Fruit fly (Drosophila melanogaster) whole organism, embryonic: Measurements from ENCODE around the gene Fum1.
A peak's percentile ranks its signal among the peaks of the same experiment; 100 is the strongest.

ENCODE experiments used
- Antp ChIP-seq: fragments of 200-800 bp; sonication (Bioruptor generic); optimal IDR thresholded peaks from 3 replicates; lab custom pipeline; 2016; ENCODE audit warnings: missing biosample characterization, missing genetic modification characterization
- Blimp-1 ChIP-seq: fragments of 200-800 bp; sonication (Bioruptor generic); optimal IDR thresholded peaks from 3 replicates; lab custom pipeline; 2018; ENCODE audit warnings: missing biosample characterization, missing genetic modification characterization, mild to moderate bottlenecking, moderate library complexity, missing genetic modification reagents
- CG10209 ChIP-seq: fragments of 200-800 bp; sonication (Bioruptor generic); optimal IDR thresholded peaks from 3 replicates; lab custom pipeline; 2017; ENCODE audit warnings: missing biosample characterization, mild to moderate bottlenecking, missing genetic modification characterization, missing genetic modification reagents
- CG11247 ChIP-seq: fragments of 200-800 bp; sonication (Bioruptor generic); IDR thresholded peaks from 2 replicates; pipeline ENCODE4 v1.3.6; 2022; ENCODE audit warnings: missing biosample characterization, missing genetic modification characterization
- CG12104 ChIP-seq: fragments of 200-800 bp; sonication (Bioruptor generic); optimal IDR thresholded peaks from 3 replicates; lab custom pipeline; 2016; ENCODE audit warnings: missing biosample characterization, missing genetic modification characterization
- CG13123 ChIP-seq: fragments of 200-800 bp; sonication (Bioruptor generic); optimal IDR thresholded peaks from 2 replicates; lab custom pipeline; 2016; ENCODE audit warnings: missing biosample characterization, missing genetic modification characterization
- CG13894 ChIP-seq: fragments of 200-800 bp; sonication (Bioruptor generic); optimal IDR thresholded peaks from 3 replicates; lab custom pipeline; 2018; ENCODE audit warnings: missing biosample characterization, mild to moderate bottlenecking, missing genetic modification characterization, moderate library complexity
- CG14014 ChIP-seq: fragments of 200-800 bp; sonication (Bioruptor generic); IDR thresholded peaks from 2 replicates; pipeline ENCODE4 v1.3.6; 2022; ENCODE audit warnings: missing biosample characterization, missing genetic modification characterization
- CG14441 ChIP-seq: fragments of 200-800 bp; sonication (Bioruptor generic); IDR thresholded peaks from 2 replicates; pipeline ENCODE4 v1.3.6; 2022; ENCODE audit warnings: missing biosample characterization, missing genetic modification characterization
- CG15011 ChIP-seq: fragments of 200-800 bp; sonication (Bioruptor generic); optimal IDR thresholded peaks from 3 replicates; lab custom pipeline; 2018; ENCODE audit warnings: missing biosample characterization, mild to moderate bottlenecking, missing genetic modification characterization
- CG15269 ChIP-seq: fragments of 200-800 bp; sonication (Bioruptor generic); optimal IDR thresholded peaks from 2 replicates; lab custom pipeline; 2018; ENCODE audit warnings: missing biosample characterization, mild to moderate bottlenecking, missing genetic modification characterization, moderate library complexity
- CG1603 ChIP-seq: fragments of 200-800 bp; sonication (Bioruptor generic); optimal IDR thresholded peaks from 2 replicates; lab custom pipeline; 2019; ENCODE audit warnings: missing biosample characterization, mild to moderate bottlenecking, missing genetic modification characterization, moderate library complexity
- CG16779 ChIP-seq: fragments of 200-800 bp; sonication (Bioruptor generic); IDR thresholded peaks from 2 replicates; pipeline ENCODE4 v1.3.6; 2022; ENCODE audit warnings: missing biosample characterization, missing genetic modification characterization
- CG16813 ChIP-seq: fragments of 200-800 bp; sonication (Bioruptor generic); IDR thresholded peaks from 3 replicates; pipeline ENCODE4 v1.3.6; 2022; ENCODE audit warnings: missing biosample characterization, missing genetic modification characterization; ENCODE audit not compliant: partially characterized antibody
- CG17829 ChIP-seq: fragments of 200-800 bp; optimal IDR thresholded peaks from 2 replicates; lab custom pipeline; 2019; ENCODE audit warnings: missing biosample characterization, mild to moderate bottlenecking, missing genetic modification characterization, moderate library complexity
- CG30020 ChIP-seq: fragments of 200-800 bp; optimal IDR thresholded peaks from 2 replicates; lab custom pipeline; 2019; ENCODE audit warnings: missing biosample characterization, mild to moderate bottlenecking, missing genetic modification characterization, moderate library complexity
- CG32767 ChIP-seq: fragments of 200-800 bp; sonication (Bioruptor generic); IDR thresholded peaks from 2 replicates; pipeline ENCODE4 v1.3.6; 2022; ENCODE audit warnings: missing biosample characterization, missing genetic modification characterization
- CG34224 ChIP-seq: fragments of 200-800 bp; sonication (Bioruptor generic); IDR thresholded peaks from 3 replicates; pipeline ENCODE4 v1.3.6; 2022; ENCODE audit warnings: missing biosample characterization, missing genetic modification characterization; ENCODE audit not compliant: partially characterized antibody
- CG4328 ChIP-seq: fragments of 200-800 bp; sonication (Bioruptor generic); optimal IDR thresholded peaks from 3 replicates; lab custom pipeline; 2017; ENCODE audit warnings: missing biosample characterization, missing genetic modification reagents, missing genetic modification characterization
- Chrac-16 ChIP-seq: fragments of 200-800 bp; sonication (Bioruptor generic); optimal IDR thresholded peaks from 3 replicates; lab custom pipeline; 2016; ENCODE audit warnings: missing biosample characterization, missing genetic modification characterization
- Dbx ChIP-seq: fragments of 200-800 bp; sonication (Bioruptor generic); IDR thresholded peaks from 3 replicates; pipeline ENCODE4 v1.3.6; 2022; ENCODE audit warnings: missing biosample characterization, missing genetic modification characterization
- Doc2 ChIP-seq: fragments of 200-800 bp; sonication (Bioruptor generic); IDR thresholded peaks from 2 replicates; pipeline ENCODE4 v1.3.6; 2022; ENCODE audit warnings: missing biosample characterization, missing genetic modification characterization
- Doc3 ChIP-seq: fragments of 200-800 bp; sonication (Bioruptor generic); IDR thresholded peaks from 3 replicates; pipeline ENCODE4 v1.3.6; 2022; ENCODE audit warnings: missing biosample characterization, missing genetic modification characterization; ENCODE audit not compliant: partially characterized antibody
- Dref ChIP-seq: fragments of 200-800 bp; sonication (Bioruptor generic); IDR thresholded peaks from 2 replicates; pipeline ENCODE4 v1.3.6; 2022; ENCODE audit warnings: missing biosample characterization, missing genetic modification characterization
- Fer2 ChIP-seq: fragments of 200-800 bp; sonication (Bioruptor generic); optimal IDR thresholded peaks from 2 replicates; lab custom pipeline; 2018; ENCODE audit warnings: missing biosample characterization, mild to moderate bottlenecking, missing genetic modification characterization, moderate library complexity
- Fer3 ChIP-seq: fragments of 200-800 bp; sonication (Bioruptor generic); optimal IDR thresholded peaks from 2 replicates; lab custom pipeline; 2018; ENCODE audit warnings: missing biosample characterization, mild to moderate bottlenecking, missing genetic modification characterization, moderate library complexity
- Gsc ChIP-seq: fragments of 200-800 bp; sonication (Bioruptor generic); IDR thresholded peaks from 2 replicates; pipeline ENCODE4 v1.3.6; 2022; ENCODE audit warnings: missing biosample characterization, missing genetic modification characterization
- Hmx ChIP-seq: fragments of 200-800 bp; sonication (Bioruptor generic); optimal IDR thresholded peaks from 2 replicates; lab custom pipeline; 2016; ENCODE audit warnings: missing biosample characterization, missing genetic modification characterization
- MESR4 ChIP-seq: fragments of 200-800 bp; sonication (Bioruptor generic); optimal IDR thresholded peaks from 2 replicates; lab custom pipeline; 2018; ENCODE audit warnings: missing biosample characterization, mild to moderate bottlenecking, missing genetic modification characterization, moderate library complexity
- Mrtf ChIP-seq: fragments of 200-800 bp; sonication (Bioruptor generic); IDR thresholded peaks from 3 replicates; pipeline ENCODE4 v1.3.6; 2022; ENCODE audit warnings: missing biosample characterization, missing genetic modification characterization
- Rfx ChIP-seq: fragments of 200-800 bp; sonication (Bioruptor generic); IDR thresholded peaks from 2 replicates; pipeline ENCODE4 v1.3.6; 2022; ENCODE audit warnings: missing biosample characterization, missing genetic modification characterization
- Sin3A ChIP-seq: fragments of >200 bp; optimal IDR thresholded peaks from 2 replicates; lab custom pipeline; 2018
- Usf ChIP-seq: fragments of 200-800 bp; sonication (Bioruptor generic); optimal IDR thresholded peaks from 2 replicates; lab custom pipeline; 2017; ENCODE audit warnings: missing genotype, missing biosample characterization, missing genetic modification characterization
- ci ChIP-seq: fragments of 200-800 bp; sonication (Bioruptor generic); IDR thresholded peaks from 3 replicates; pipeline ENCODE4 v1.3.6; 2022; ENCODE audit warnings: missing biosample characterization, missing genetic modification characterization
- da ChIP-seq: fragments of 200-800 bp; sonication (Bioruptor generic); optimal IDR thresholded peaks from 2 replicates; lab custom pipeline; 2016; ENCODE audit warnings: missing biosample characterization, missing genetic modification characterization
- danr ChIP-seq: fragments of 200-800 bp; sonication (Bioruptor generic); IDR thresholded peaks from 2 replicates; pipeline ENCODE4 v1.3.6; 2022; ENCODE audit warnings: missing biosample characterization, missing genetic modification characterization
- dati ChIP-seq: fragments of 200-800 bp; sonication (Bioruptor generic); IDR thresholded peaks from 2 replicates; pipeline ENCODE4 v1.3.6; 2022; ENCODE audit warnings: missing biosample characterization, missing genetic modification characterization
- dpn ChIP-seq, 2 experiments: fragments of 200-800 bp; sonication (Bioruptor generic); optimal IDR thresholded peaks; 3 replicates each; lab custom pipeline; 2016; ENCODE audit warnings: missing biosample characterization in 2 of 2, missing genetic modification characterization in 2 of 2
- dysf ChIP-seq: fragments of 200-800 bp; sonication (Bioruptor generic); IDR thresholded peaks from 3 replicates; pipeline ENCODE4 v1.3.6; 2022; ENCODE audit warnings: missing biosample characterization, missing genetic modification characterization
- fu2 ChIP-seq: fragments of 200-800 bp; sonication (Bioruptor generic); optimal IDR thresholded peaks from 2 replicates; lab custom pipeline; 2016; ENCODE audit warnings: missing biosample characterization, missing genetic modification characterization
- gfzf ChIP-seq: fragments of 200-800 bp; sonication (Bioruptor generic); optimal IDR thresholded peaks from 2 replicates; lab custom pipeline; 2016; ENCODE audit warnings: missing biosample characterization, mild to moderate bottlenecking, missing genetic modification characterization, moderate library complexity
- jing ChIP-seq: fragments of 200-800 bp; sonication (Bioruptor generic); optimal IDR thresholded peaks from 2 replicates; lab custom pipeline; 2018; ENCODE audit warnings: missing biosample characterization, mild to moderate bottlenecking, missing genetic modification characterization
- lola ChIP-seq, 3 experiments: fragments of >200 bp in 2 of 3; fragments of 200-800 bp in 1 of 3; sonication (Bioruptor generic) in 1 of 3; optimal IDR thresholded peaks; 2 replicates each; lab custom pipeline; 2017 to 2019; ENCODE audit warnings: missing biosample characterization in 3 of 3, missing genetic modification characterization in 3 of 3, mild to moderate bottlenecking in 1 of 3, moderate library complexity in 1 of 3
- pb ChIP-seq: fragments of 200-800 bp; sonication (Bioruptor generic); optimal IDR thresholded peaks from 3 replicates; lab custom pipeline; 2016; ENCODE audit warnings: missing biosample characterization, missing genetic modification characterization
- pnt ChIP-seq: fragments of 200-800 bp; sonication (Bioruptor generic); optimal IDR thresholded peaks from 3 replicates; lab custom pipeline; 2016; ENCODE audit warnings: missing biosample characterization, missing genetic modification characterization
- sc ChIP-seq, 3 experiments: fragments of >200 bp in 2 of 3; fragments of 200-800 bp in 1 of 3; sonication (Bioruptor generic) in 1 of 3; optimal IDR thresholded peaks; 2 replicates in 2 of 3; 3 replicates in 1 of 3; lab custom pipeline; 2017; ENCODE audit warnings: mild to moderate bottlenecking in 1 of 3, missing biosample characterization in 1 of 3, missing genetic modification characterization in 1 of 3, missing genetic modification reagents in 1 of 3
- sens ChIP-seq: fragments of 200-800 bp; sonication (Bioruptor generic); peaks from one replicate; lab custom pipeline; 2016; ENCODE audit warnings: missing biosample characterization, missing genetic modification characterization
- so ChIP-seq: fragments of 200-800 bp; sonication (Bioruptor generic); IDR thresholded peaks from 3 replicates; pipeline ENCODE4 v1.3.6; 2022; ENCODE audit warnings: missing biosample characterization, missing genetic modification characterization
- unpg ChIP-seq: fragments of 200-800 bp; sonication (Bioruptor generic); optimal IDR thresholded peaks from 3 replicates; lab custom pipeline; 2018; ENCODE audit warnings: missing biosample characterization, mild to moderate bottlenecking, missing genetic modification characterization, moderate library complexity
- z ChIP-seq: fragments of 200-800 bp; sonication (Bioruptor generic); IDR thresholded peaks from 3 replicates; pipeline ENCODE4 v1.3.6; 2022; ENCODE audit warnings: missing biosample characterization, missing genetic modification characterization

The Fum1 gene

DNA sequence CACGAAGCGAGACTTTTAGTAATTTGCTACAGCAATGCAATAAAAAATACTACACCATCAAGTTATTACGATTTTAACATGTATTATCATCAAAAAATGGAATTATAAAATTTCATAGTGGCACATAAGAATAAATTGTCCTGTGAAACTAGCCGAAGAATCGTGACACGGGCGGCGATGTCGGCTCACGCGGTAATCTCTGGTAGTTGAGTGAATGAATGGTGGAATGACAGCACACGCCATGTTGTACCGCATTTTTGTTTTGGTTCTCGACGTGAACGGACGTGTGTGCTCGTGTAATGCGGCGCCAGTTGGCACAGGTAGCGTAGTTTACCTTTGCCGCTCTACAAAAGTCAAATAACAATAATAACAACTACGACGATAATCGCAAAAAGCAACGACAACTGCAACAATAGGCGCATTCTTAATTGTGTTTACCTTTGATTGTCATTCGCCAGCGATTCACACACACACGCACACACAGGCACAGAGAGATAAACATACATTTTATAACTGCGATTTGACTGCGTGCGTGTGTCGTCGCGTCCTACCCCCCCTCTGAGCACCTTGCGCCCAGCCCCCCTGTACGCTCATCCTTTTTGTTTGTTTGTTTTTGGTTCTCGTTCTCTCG is 21.1 kb downstream of the Fum1 start, which contains the start of gene CG14441 (continued):
- TF ChIP-seq unpg (GFP tag; lab: Kevin White, UChicago) (peak; percentile 32), jing (GFP tag; lab: Kevin White, UChicago) (no peak), Doc2 (no peak), Sin3A (lab: Kevin White, UChicago) (no peak), Gsc (no peak), lola (GFP tag; optimal IDR thresholded peaks at IDR 0.05; lab: Kevin White, UChicago) (peak in 1 of 3 experiments; percentile 15), Mrtf (no peak), z (GFP tag; lab: Robert Waterston, UW) (no peak), dysf (GFP tag; lab: Robert Waterston, UW) (peak; percentile 36; the same call in 2 of the 3 replicates), Fer3 (peak; percentile 32), ci (GFP tag; lab: Robert Waterston, UW) (peak; percentile 66; the same call in 1 of the 3 replicates), pb (GFP tag; lab: Kevin White, UChicago) (peak; percentile 13), CG30020 (tag; lab: Kevin White, UChicago) (peak; percentile 6), fu2 (GFP tag; lab: Kevin White, UChicago) (no peak), CG11247 (GFP tag; lab: Robert Waterston, UW) (no peak), Dbx (GFP tag; lab: Robert Waterston, UW) (peak; percentile 32; the same call in 1 of the 3 replicates), CG14014 (GFP tag; lab: Robert Waterston, UW) (no peak), dati (GFP tag; lab: Robert Waterston, UW) (no peak), CG13894 (tag; lab: Kevin White, UChicago) (peak; percentile 77), CG10209 (GFP tag; lab: Kevin White, UChicago) (peak; percentile 21), CG34224 (GFP tag; lab: Robert Waterston, UW) (peak; percentile 100), Hmx (GFP tag; lab: Kevin White, UChicago) (no peak), CG13123 (GFP tag; lab: Kevin White, UChicago) (no peak), CG17829 (peak; percentile 47), CG14441 (peak; percentile 49; the same call in 1 of the 2 replicates), Fer2 (tag; lab: Kevin White, UChicago) (peak; percentile 31), da (GFP tag; lab: Kevin White, UChicago) (no peak), Dref (GFP tag; lab: Robert Waterston, UW) (no peak), sens (GFP tag; lab: Kevin White, UChicago) (peak; percentile 94), sc (optimal IDR thresholded peaks at IDR 0.05; lab: Kevin White, UChicago) (no peak), sc (GFP tag; optimal IDR thresholded peaks at IDR 0.05; lab: Kevin White, UChicago) (peak; percentile 1), Chrac-16 (GFP tag; lab: Kevin White, UChicago) (no peak), Usf (GFP tag; lab: Kevin White, UChicago) (no peak), Blimp-1 (GFP tag; lab: Kevin White, UChicago) (no peak), Antp (GFP tag; lab: Kevin White, UChicago) (peak; percentile 5), CG32767 (GFP tag; lab: Robert Waterston, UW) (no peak), Rfx (GFP tag; lab: Robert Waterston, UW) (peak; percentile 53), so (GFP tag; lab: Robert Waterston, UW) (peak; percentile 57; the same call in 1 of the 3 replicates), dpn (GFP tag; optimal IDR thresholded peaks at IDR 0.05; lab: Kevin White, UChicago) (peak; percentile 5 to 21), danr (no peak), Doc3 (GFP tag; lab: Robert Waterston, UW) (peak; percentile 100), CG1603 (tag; lab: Kevin White, UChicago) (peak; percentile 32), CG16779 (GFP tag; lab: Robert Waterston, UW) (no peak), CG4328 (peak; percentile 26), CG15269 (tag; lab: Kevin White, UChicago) (peak; percentile 46), CG15011 (GFP tag; lab: Kevin White, UChicago) (peak; percentile 32), CG16813 (GFP tag; lab: Robert Waterston, UW) (peak; percentile 98), gfzf (no peak), pnt (no peak), CG12104 (GFP tag; lab: Kevin White, UChicago) (peak; percentile 31), MESR4 (GFP tag; lab: Kevin White, UChicago) (no peak)
